Worm (Caenorhabditis elegans) whole organism, midembryonic: ENCODE measurements around the gene T01H10.11.

Source experiments
- tab-1 ChIP-seq: fragments of 200-800 bp; sonication (Bioruptor generic); IDR thresholded peaks from 2 replicates; pipeline ENCODE4 v1.3.6; 2022; ENCODE audit warnings: missing genetic modification characterization, missing compliant biosample characterization
- ztf-23 ChIP-seq: fragments of 200-800 bp; sonication (Bioruptor generic); IDR thresholded peaks from 2 replicates; pipeline ENCODE4 v1.3.6; 2022; ENCODE audit warnings: missing genetic modification reagents, missing genetic modification characterization, missing compliant biosample characterization

- TF ChIP-seq ztf-23 (GFP tag; lab: Robert Waterston, UW) (no peak), tab-1 (GFP tag; lab: Robert Waterston, UW) (no peak)
Measured at ce11 chrX:12082813-12083212, 40.4 kb upstream of the T01H10.11 start.
